Worm (Caenorhabditis elegans) whole organism, early embryonic: ENCODE results near the gene usp-46.

Experiments
- B0310.2 ChIP-seq: sonication (generic microtip); optimal IDR thresholded peaks from 2 replicates; lab custom pipeline; 2016; ENCODE audit warnings: mild to moderate bottlenecking, missing genetic modification characterization, missing compliant biosample characterization
- F13C5.2 ChIP-seq: sonication (generic microtip); optimal IDR thresholded peaks from 2 replicates; lab custom pipeline; 2017; ENCODE audit warnings: mild to moderate bottlenecking, missing genetic modification characterization, inconsistent platforms, missing compliant biosample characterization
- aly-1 ChIP-seq: sonication (generic microtip); optimal IDR thresholded peaks from 2 replicates; lab custom pipeline; 2016; ENCODE audit warnings: missing genetic modification characterization, missing compliant biosample characterization
- ama-1 ChIP-seq: fragments of 150-350 bp; optimal IDR thresholded peaks from 2 replicates; lab custom pipeline; 2014
- ceh-13 ChIP-seq: fragments of 200-800 bp; sonication (Bioruptor generic); optimal IDR thresholded peaks from 2 replicates; lab custom pipeline; 2018; ENCODE audit warnings: mild to moderate bottlenecking, missing genetic modification characterization, missing compliant biosample characterization
- ceh-36 ChIP-seq: sonication (generic microtip); optimal IDR thresholded peaks from 2 replicates; lab custom pipeline; 2016; ENCODE audit warnings: missing genetic modification characterization, inconsistent platforms, missing compliant biosample characterization
- ets-7 ChIP-seq: sonication (generic microtip); optimal IDR thresholded peaks from 2 replicates; lab custom pipeline; 2016; ENCODE audit warnings: missing genotype, missing genetic modification characterization, missing compliant biosample characterization
- flt-1 ChIP-seq: fragments of 200-800 bp; sonication (Bioruptor generic); IDR thresholded peaks from 2 replicates; pipeline ENCODE4 v1.3.6; 2022; ENCODE audit warnings: missing genetic modification characterization, missing compliant biosample characterization
- hmbx-1 ChIP-seq: sonication (generic microtip); optimal IDR thresholded peaks from 2 replicates; lab custom pipeline; 2016; ENCODE audit warnings: mild to moderate bottlenecking, missing genetic modification characterization, missing compliant biosample characterization
- hmg-4 ChIP-seq: fragments of 200-800 bp; sonication (Bioruptor generic); optimal IDR thresholded peaks from 2 replicates; lab custom pipeline; 2018; ENCODE audit warnings: mild to moderate bottlenecking, missing genetic modification characterization, missing compliant biosample characterization
- hnd-1 ChIP-seq: sonication (generic microtip); optimal IDR thresholded peaks from 2 replicates; lab custom pipeline; 2016; ENCODE audit warnings: missing genetic modification characterization, missing compliant biosample characterization
- pes-1 ChIP-seq: fragments of 200-800 bp; sonication (Bioruptor generic); IDR thresholded peaks from 2 replicates; pipeline ENCODE4 v1.3.6; 2022; ENCODE audit warnings: missing genetic modification reagents, missing genetic modification characterization, missing compliant biosample characterization
- scrt-1 ChIP-seq: fragments of 200-800 bp; sonication (Bioruptor generic); IDR thresholded peaks from 2 replicates; pipeline ENCODE4 v1.3.6; 2022; ENCODE audit warnings: missing genetic modification characterization, missing compliant biosample characterization
- sea-1 ChIP-seq: fragments of 200-800 bp; sonication (Bioruptor generic); conservative IDR thresholded peaks from 2 replicates; pipeline ENCODE4 v1.3.6; 2022; ENCODE audit warnings: missing genetic modification characterization, missing compliant biosample characterization
- tbx-11 ChIP-seq: fragments of 200-800 bp; sonication (Bioruptor generic); IDR thresholded peaks from 2 replicates; pipeline ENCODE4 v1.3.6; 2022; ENCODE audit warnings: missing genetic modification characterization, missing compliant biosample characterization
- tbx-37 ChIP-seq: fragments of 200-800 bp; sonication (Bioruptor generic); conservative IDR thresholded peaks from 2 replicates; pipeline ENCODE4 v1.3.6; 2022; ENCODE audit warnings: missing genetic modification reagents, missing genetic modification characterization, missing compliant biosample characterization
- tra-4 ChIP-seq: sonication (generic microtip); optimal IDR thresholded peaks from 2 replicates; lab custom pipeline; 2017; ENCODE audit warnings: missing genetic modification characterization, missing compliant biosample characterization

usp-46 gene

ce11 chrIII:9825073-9825828 lies 48.8 kb downstream of the usp-46 start, which contains the start of gene ZK632.9:
ZK632.9 (minus strand) TSS chrIII:9825432.
- TF ChIP-seq hmg-4 (GFP tag; lab: Kevin White, UChicago): no peak
- no peak for TF ChIP-seq ceh-13 (GFP tag; lab: Kevin White, UChicago)
- TF ChIP-seq B0310.2: no peak
- no peak for TF ChIP-seq hnd-1 (tag; lab: Kevin White, UChicago)
- TF ChIP-seq sea-1 (GFP tag; lab: Robert Waterston, UW): no peak
- TF ChIP-seq tra-4 (tag; lab: Kevin White, UChicago): no peak
- TF ChIP-seq tbx-11 (GFP tag; lab: Robert Waterston, UW): no peak
- no peak for TF ChIP-seq ama-1 (lab: Kevin White, UChicago)
- TF ChIP-seq flt-1 (GFP tag; lab: Robert Waterston, UW): no peak

ce11 chrIII:9826005-9826404 lies 49.6 kb downstream of the usp-46 start:
- TF ChIP-seq scrt-1 (GFP tag; lab: Robert Waterston, UW): no peak
- TF ChIP-seq ceh-36 (tag; lab: Kevin White, UChicago): no peak
- no peak for TF ChIP-seq sea-1 (GFP tag; lab: Robert Waterston, UW)
- TF ChIP-seq tra-4 (tag; lab: Kevin White, UChicago): no peak
- TF ChIP-seq pes-1 (GFP tag; lab: Robert Waterston, UW): no peak
- no peak for TF ChIP-seq B0310.2
- TF ChIP-seq ceh-13 (GFP tag; lab: Kevin White, UChicago): no peak
- no peak for TF ChIP-seq ama-1 (lab: Kevin White, UChicago)
- TF ChIP-seq hnd-1 (tag; lab: Kevin White, UChicago): no peak
- no peak for TF ChIP-seq aly-1

- TF ChIP-seq ceh-36 (tag; lab: Kevin White, UChicago): no peak
- no peak for TF ChIP-seq flt-1 (GFP tag; lab: Robert Waterston, UW)
- no peak for TF ChIP-seq tbx-37 (GFP tag; lab: Robert Waterston, UW)
- TF ChIP-seq tra-4 (tag; lab: Kevin White, UChicago): no peak
- no peak for TF ChIP-seq ceh-13 (GFP tag; lab: Kevin White, UChicago)
- TF ChIP-seq hmbx-1 (tag; lab: Kevin White, UChicago): no peak
- TF ChIP-seq tbx-11 (GFP tag; lab: Robert Waterston, UW): no peak
- TF ChIP-seq scrt-1 (GFP tag; lab: Robert Waterston, UW): no peak
- TF ChIP-seq hnd-1 (tag; lab: Kevin White, UChicago): no peak
- TF ChIP-seq sea-1 (GFP tag; lab: Robert Waterston, UW): no peak
- no peak for TF ChIP-seq hmg-4 (GFP tag; lab: Kevin White, UChicago)
- TF ChIP-seq ets-7 (tag; lab: Kevin White, UChicago): no peak
- no peak for TF ChIP-seq aly-1
- no peak for TF ChIP-seq B0310.2
- no peak for TF ChIP-seq pes-1 (GFP tag; lab: Robert Waterston, UW)
- no peak for TF ChIP-seq ama-1 (lab: Kevin White, UChicago)
- TF ChIP-seq F13C5.2 (tag; lab: Kevin White, UChicago): no peak
Observed at ce11 chrIII:9827163-9827951, 50.9 kb downstream of the usp-46 start, which contains the start of the genes ZK632.10 and ZK632.11. ZK632.10 (minus strand) TSS chrIII:9827722. ZK632.11 (plus strand) TSS chrIII:9827915.
